Fruit fly (Drosophila melanogaster): ENCODE measurements around the gene mtm.
A peak's percentile ranks its signal among the peaks of the same experiment; 100 is the strongest.

The mtm gene

dm6 chr2L:6082936-6083627 is 46.3 kb upstream of the mtm start (continued):
- TF ChIP-seq CG8478 (optimal IDR thresholded peaks at IDR 0.05) (no peak), Sox102F (GFP tag; optimal IDR thresholded peaks at IDR 0.05) (peak; percentile 1), Med (GFP tag) (peak; percentile 73), CG1603 (tag; optimal IDR thresholded peaks at IDR 0.05) (peak; percentile 19), Rfx (GFP tag; IDR thresholded peaks at IDR 0.05) (peak; percentile 10; the same call in 1 of the 2 replicates), Ets65A (GFP tag) (peak; percentile 60), CG2129 (GFP tag; IDR thresholded peaks at IDR 0.05; ENCODE audit: partially characterized antibody) (no peak), CG6791 (GFP tag; IDR thresholded peaks at IDR 0.05; ENCODE audit: partially characterized antibody) (0 out of 3 replicates have a peak, but pooled peaks have one; percentile 13), CG3065 (GFP tag; optimal IDR thresholded peaks at IDR 0.05) (no peak), Nf-YC (tag; optimal IDR thresholded peaks at IDR 0.05) (peak; percentile 57), CG17568 (GFP tag; optimal IDR thresholded peaks at IDR 0.05) (peak; percentile 54), amos (GFP tag; IDR thresholded peaks at IDR 0.05; ENCODE audit: partially characterized antibody) (no peak), CG9932 (GFP tag; IDR thresholded peaks at IDR 0.05) (0 out of 2 replicates have a peak, but pooled peaks have one; percentile 7), D19A (tag; optimal IDR thresholded peaks at IDR 0.05) (no peak), CG30020 (tag; optimal IDR thresholded peaks at IDR 0.05) (no peak), lbe (GFP tag; optimal IDR thresholded peaks at IDR 0.05) (peak; percentile 24), CG18011 (GFP tag; optimal IDR thresholded peaks at IDR 0.05) (peak; percentile 0), CG33557 (GFP tag; optimal IDR thresholded peaks at IDR 0.05) (peak; percentile 36), NC2β (GFP tag; optimal IDR thresholded peaks at IDR 0.05) (peak; percentile 2), schlank (tag; optimal IDR thresholded peaks at IDR 0.05) (peak; percentile 8), CG34376 (GFP tag; optimal IDR thresholded peaks at IDR 0.05) (peak; percentile 95), scrt (GFP tag; optimal IDR thresholded peaks at IDR 0.05) (no peak), CG7963 (GFP tag; IDR thresholded peaks at IDR 0.05; ENCODE audit: partially characterized antibody) (no peak), YL-1 (GFP tag; optimal IDR thresholded peaks at IDR 0.05) (no peak), CG16813 (GFP tag; IDR thresholded peaks at IDR 0.05; ENCODE audit: partially characterized antibody) (no peak), vnd (GFP tag; IDR thresholded peaks at IDR 0.05; ENCODE audit: partially characterized antibody) (0 out of 3 replicates have a peak, but pooled peaks have one; percentile 21), twi (tag; optimal IDR thresholded peaks at IDR 0.05) (no peak), CG1233 (GFP tag; optimal IDR thresholded peaks at IDR 0.05) (peak; percentile 2), CG17912 (GFP tag; optimal IDR thresholded peaks at IDR 0.05) (peak; percentile 25), stc (GFP tag; IDR thresholded peaks at IDR 0.05) (no peak), chinmo (GFP tag; IDR thresholded peaks at IDR 0.05; ENCODE audit: partially characterized antibody) (peak; percentile 96; the same call in 3 of the 4 replicates), ranshi (GFP tag; IDR thresholded peaks at IDR 0.05) (no peak), CG18599 (GFP tag; optimal IDR thresholded peaks at IDR 0.05) (peak; percentile 25), CG7372 (GFP tag; IDR thresholded peaks at IDR 0.05) (0 out of 2 replicates have a peak, but pooled peaks have one; percentile 51)

dm6 chr2L:6082157-6082645 is 45.4 kb upstream of the mtm start, which contains the start of gene Kr-h1:
Gene Kr-h1, plus strand, starts transcription at chr2L:6082603.
- TF ChIP-seq CG12769 (tag; optimal IDR thresholded peaks at IDR 0.05), result peak; percentile 11
- no peak for TF ChIP-seq CG13296 (GFP tag; optimal IDR thresholded peaks at IDR 0.05)
- no peak for TF ChIP-seq sim (GFP tag; IDR thresholded peaks at IDR 0.05)
- no peak for TF ChIP-seq CG1233 (GFP tag; optimal IDR thresholded peaks at IDR 0.05)
- peak; percentile 37 for TF ChIP-seq Blimp-1 (GFP tag; optimal IDR thresholded peaks at IDR 0.05)
- no peak for TF ChIP-seq CG3281 (GFP tag; optimal IDR thresholded peaks at IDR 0.05)
- peak; percentile 6 for TF ChIP-seq abd-A (tag; optimal IDR thresholded peaks at IDR 0.05)
- TF ChIP-seq dysf (GFP tag; IDR thresholded peaks at IDR 0.05), result no peak
- no peak for TF ChIP-seq CG11398 (GFP tag; optimal IDR thresholded peaks at IDR 0.05)
- TF ChIP-seq BtbVII (GFP tag; optimal IDR thresholded peaks at IDR 0.05), result no peak
- TF ChIP-seq crc (GFP tag; optimal IDR thresholded peaks at IDR 0.05), result no peak
- TF ChIP-seq CG34376 (GFP tag; optimal IDR thresholded peaks at IDR 0.05), result peak; percentile 14
- peak; percentile 33 for TF ChIP-seq Jarid2 (GFP tag; optimal IDR thresholded peaks at IDR 0.05)
- peak; percentile 72 for TF ChIP-seq CG13894 (tag; optimal IDR thresholded peaks at IDR 0.05)
- no peak for TF ChIP-seq CG11560 (tag; IDR thresholded peaks at IDR 0.05)
- peak; percentile 42; the same call in 1 of the 2 replicates for TF ChIP-seq CG13287 (GFP tag; IDR thresholded peaks at IDR 0.05; ENCODE audit: partially characterized antibody)
- no peak for TF ChIP-seq Nf-YA (GFP tag; IDR thresholded peaks at IDR 0.05)
- TF ChIP-seq chinmo (GFP tag; IDR thresholded peaks at IDR 0.05; ENCODE audit: partially characterized antibody), result peak; percentile 96

Data from whole organism, embryonic.